Worm (Caenorhabditis elegans) whole organism, L4/young adult: ENCODE measurements around the gene T10C6.15.

Experiments used
- W03F9.2 ChIP-seq: fragments of 150-350 bp; optimal IDR thresholded peaks from 2 replicates; lab custom pipeline; 2014; ENCODE audit warnings: missing biosample characterization, missing genetic modification characterization
- dao-5 ChIP-seq: sonication (generic microtip); optimal IDR thresholded peaks from 2 replicates; lab custom pipeline; 2016; ENCODE audit warnings: missing genotype, missing genetic modification characterization, moderate library complexity, missing compliant biosample characterization
- him-1 ChIP-seq: sonication (generic microtip); optimal IDR thresholded peaks from 2 replicates; lab custom pipeline; 2016; ENCODE audit warnings: missing genotype, missing genetic modification reagents, missing genetic modification characterization, missing compliant biosample characterization

T10C6.15 gene

ce11 chrV:16033491-16033890 is 12.2 kb downstream of the T10C6.15 start:
- TF ChIP-seq him-1 (tag; lab: Kevin White, UChicago) (no peak), W03F9.2 (tag; lab: Kevin White, UChicago) (no peak), dao-5 (tag; lab: Kevin White, UChicago) (no peak)

ce11 chrV:16032761-16033160 is 13.0 kb downstream of the T10C6.15 start, which contains the start of gene T10C6.16:
TSS of gene T10C6.16 (minus strand) at chrV:16033005.
- no peak for TF ChIP-seq dao-5 (tag; lab: Kevin White, UChicago)
- TF ChIP-seq W03F9.2 (tag; lab: Kevin White, UChicago), result no peak
- TF ChIP-seq him-1 (tag; lab: Kevin White, UChicago), result no peak

ce11 chrV:16031571-16031970 is 14.2 kb downstream of the T10C6.15 start, which contains the start of gene T10C6.7:
TSS of gene T10C6.7 (minus strand) at chrV:16031713.
- TF ChIP-seq him-1 (tag; lab: Kevin White, UChicago), result no peak
- no peak for TF ChIP-seq W03F9.2 (tag; lab: Kevin White, UChicago)
- no peak for TF ChIP-seq dao-5 (tag; lab: Kevin White, UChicago)

ce11 chrV:16029237-16029636 is 16.5 kb downstream of the T10C6.15 start:
- TF ChIP-seq W03F9.2 (tag; lab: Kevin White, UChicago), result no peak
- no peak for TF ChIP-seq him-1 (tag; lab: Kevin White, UChicago)
- TF ChIP-seq dao-5 (tag; lab: Kevin White, UChicago), result no peak

- no peak for TF ChIP-seq dao-5 (tag; lab: Kevin White, UChicago)
- TF ChIP-seq him-1 (tag; lab: Kevin White, UChicago), result no peak
- no peak for TF ChIP-seq W03F9.2 (tag; lab: Kevin White, UChicago)
Observed at ce11 chrV:16024917-16025316, 20.8 kb downstream of the T10C6.15 start.

- TF ChIP-seq dao-5 (tag; lab: Kevin White, UChicago) (no peak), him-1 (tag; lab: Kevin White, UChicago) (no peak), W03F9.2 (tag; lab: Kevin White, UChicago) (no peak)
Observed at ce11 chrV:16024300-16024699, 21.4 kb downstream of the T10C6.15 start, which contains the start of gene T10C6.6. TSS of gene T10C6.6 (plus strand) at chrV:16024326.

- TF ChIP-seq W03F9.2 (tag; lab: Kevin White, UChicago), result no peak
- no peak for TF ChIP-seq dao-5 (tag; lab: Kevin White, UChicago)
- TF ChIP-seq him-1 (tag; lab: Kevin White, UChicago), result no peak
Observed at ce11 chrV:16023559-16023958, 22.2 kb downstream of the T10C6.15 start.

ce11 chrV:16023051-16023450 is 22.7 kb downstream of the T10C6.15 start, which contains the start of gene cwc-15:
TSS of gene cwc-15 (plus strand) at chrV:16023351.
- TF ChIP-seq dao-5 (tag; lab: Kevin White, UChicago) (no peak), him-1 (tag; lab: Kevin White, UChicago) (no peak)

ce11 chrV:16022600-16022999 is 23.1 kb downstream of the T10C6.15 start:
- TF ChIP-seq dao-5 (tag; lab: Kevin White, UChicago), result no peak
- no peak for TF ChIP-seq W03F9.2 (tag; lab: Kevin White, UChicago)
- TF ChIP-seq him-1 (tag; lab: Kevin White, UChicago), result no peak

ce11 chrV:16020042-16020441 is 25.7 kb downstream of the T10C6.15 start, which contains the start of gene srx-44:
TSS of gene srx-44 (plus strand) at chrV:16020342.
- TF ChIP-seq dao-5 (tag; lab: Kevin White, UChicago) (no peak), W03F9.2 (tag; lab: Kevin White, UChicago) (no peak), him-1 (tag; lab: Kevin White, UChicago) (no peak)

ce11 chrV:16017671-16018070 is 28.1 kb downstream of the T10C6.15 start, which contains the start of gene srx-43:
TSS of gene srx-43 (plus strand) at chrV:16017971.
- TF ChIP-seq him-1 (tag; lab: Kevin White, UChicago) (no peak), W03F9.2 (tag; lab: Kevin White, UChicago) (no peak), dao-5 (tag; lab: Kevin White, UChicago) (no peak)

ce11 chrV:16016977-16017376 is 28.8 kb downstream of the T10C6.15 start:
- TF ChIP-seq W03F9.2 (tag; lab: Kevin White, UChicago) (no peak), dao-5 (tag; lab: Kevin White, UChicago) (no peak), him-1 (tag; lab: Kevin White, UChicago) (no peak)

ce11 chrV:16015652-16016051 is 30.1 kb downstream of the T10C6.15 start, which contains the start of gene str-232:
TSS of gene str-232 (minus strand) at chrV:16015752.
- no peak for TF ChIP-seq him-1 (tag; lab: Kevin White, UChicago)
- TF ChIP-seq dao-5 (tag; lab: Kevin White, UChicago), result no peak
- TF ChIP-seq W03F9.2 (tag; lab: Kevin White, UChicago), result no peak

- TF ChIP-seq him-1 (tag; lab: Kevin White, UChicago), result no peak
- no peak for TF ChIP-seq dao-5 (tag; lab: Kevin White, UChicago)
- TF ChIP-seq W03F9.2 (tag; lab: Kevin White, UChicago), result no peak
Observed at ce11 chrV:16009564-16009963, 36.2 kb downstream of the T10C6.15 start, which contains the start of gene str-233. TSS of gene str-233 (minus strand) at chrV:16009664.
